Fruit fly (Drosophila melanogaster) whole organism, embryonic: ENCODE data around the gene CG18302.

Experiments used
- Antp ChIP-seq: fragments of 200-800 bp; sonication (Bioruptor generic); optimal IDR thresholded peaks from 3 replicates; lab custom pipeline; 2016; ENCODE audit warnings: missing biosample characterization, missing genetic modification characterization
- Atf3 ChIP-seq: fragments of 200-800 bp; sonication (Bioruptor generic); optimal IDR thresholded peaks from 3 replicates; lab custom pipeline; 2016; ENCODE audit warnings: missing biosample characterization, missing genetic modification characterization
- C15 ChIP-seq: fragments of 200-800 bp; sonication (Bioruptor generic); IDR thresholded peaks from 3 replicates; pipeline ENCODE4 v1.3.6; 2022; ENCODE audit warnings: missing biosample characterization, missing genetic modification characterization
- CG10274 ChIP-seq: fragments of 200-800 bp; sonication (Bioruptor generic); optimal IDR thresholded peaks from 3 replicates; lab custom pipeline; 2017; ENCODE audit warnings: missing biosample characterization, mild to moderate bottlenecking, missing genetic modification characterization
- CG12071 ChIP-seq: fragments of 200-800 bp; sonication (Bioruptor generic); optimal IDR thresholded peaks from 3 replicates; lab custom pipeline; 2018; ENCODE audit warnings: missing biosample characterization, mild to moderate bottlenecking, missing genetic modification characterization
- CG12744 ChIP-seq: fragments of 200-800 bp; sonication (Bioruptor generic); optimal IDR thresholded peaks from 2 replicates; lab custom pipeline; 2016; ENCODE audit warnings: missing biosample characterization, missing genetic modification characterization
- CG1603 ChIP-seq: fragments of 200-800 bp; sonication (Bioruptor generic); optimal IDR thresholded peaks from 2 replicates; lab custom pipeline; 2019; ENCODE audit warnings: missing biosample characterization, mild to moderate bottlenecking, missing genetic modification characterization, moderate library complexity
- CG17361 ChIP-seq: fragments of 200-800 bp; sonication (Bioruptor generic); IDR thresholded peaks from 3 replicates; pipeline ENCODE4 v1.3.6; 2022; ENCODE audit warnings: missing biosample characterization, missing genetic modification characterization
- CG2199 ChIP-seq: fragments of 200-800 bp; sonication (Bioruptor generic); IDR thresholded peaks from 3 replicates; pipeline ENCODE4 v1.3.6; 2022; ENCODE audit warnings: missing biosample characterization, missing genetic modification characterization
- CG2678 ChIP-seq: fragments of 200-800 bp; sonication (Bioruptor generic); optimal IDR thresholded peaks from 3 replicates; lab custom pipeline; 2019; ENCODE audit warnings: missing biosample characterization, mild to moderate bottlenecking, missing genetic modification characterization, moderate library complexity
- CG2712 ChIP-seq: fragments of 200-800 bp; optimal IDR thresholded peaks from 3 replicates; lab custom pipeline; 2019; ENCODE audit warnings: missing biosample characterization, mild to moderate bottlenecking, missing genetic modification characterization, moderate library complexity
- CG30431 ChIP-seq: fragments of 200-800 bp; sonication (Bioruptor generic); optimal IDR thresholded peaks from 2 replicates; lab custom pipeline; 2017; ENCODE audit warnings: missing biosample characterization, missing genetic modification characterization
- CG34376 ChIP-seq: fragments of 200-800 bp; sonication (Bioruptor generic); optimal IDR thresholded peaks from 2 replicates; lab custom pipeline; 2018; ENCODE audit warnings: missing biosample characterization, mild to moderate bottlenecking, missing genetic modification characterization
- CG4328 ChIP-seq: fragments of 200-800 bp; sonication (Bioruptor generic); optimal IDR thresholded peaks from 3 replicates; lab custom pipeline; 2017; ENCODE audit warnings: missing biosample characterization, missing genetic modification reagents, missing genetic modification characterization
- CG4424 ChIP-seq: fragments of 200-800 bp; sonication (Bioruptor generic); optimal IDR thresholded peaks from 3 replicates; lab custom pipeline; 2016; ENCODE audit warnings: missing biosample characterization, missing genetic modification characterization
- CG9817 ChIP-seq: fragments of 200-800 bp; sonication (Bioruptor generic); optimal IDR thresholded peaks from 2 replicates; lab custom pipeline; 2018; ENCODE audit warnings: missing biosample characterization, mild to moderate bottlenecking, missing genetic modification characterization, moderate library complexity
- Dip2 ChIP-seq: fragments of 200-800 bp; sonication (Bioruptor generic); IDR thresholded peaks from 2 replicates; pipeline ENCODE4 v1.3.6; 2022; ENCODE audit warnings: missing biosample characterization, missing genetic modification characterization
- Dll ChIP-seq: fragments of 200-800 bp; sonication (Bioruptor generic); IDR thresholded peaks from 4 replicates; pipeline ENCODE4 v1.3.6; 2022; ENCODE audit warnings: missing biosample characterization, missing genetic modification characterization; ENCODE audit not compliant: partially characterized antibody
- Fer2 ChIP-seq: fragments of 200-800 bp; sonication (Bioruptor generic); optimal IDR thresholded peaks from 2 replicates; lab custom pipeline; 2018; ENCODE audit warnings: missing biosample characterization, mild to moderate bottlenecking, missing genetic modification characterization, moderate library complexity
- GATAe ChIP-seq: fragments of 200-800 bp; sonication (Bioruptor generic); conservative IDR thresholded peaks from 2 replicates; pipeline ENCODE4 v1.3.6; 2022; ENCODE audit warnings: missing biosample characterization, missing genetic modification characterization
- HmgD ChIP-seq: fragments of 200-800 bp; sonication (Bioruptor generic); optimal IDR thresholded peaks from 3 replicates; lab custom pipeline; 2016; ENCODE audit warnings: missing biosample characterization, missing genetic modification characterization
- Hr51 ChIP-seq, 2 experiments: fragments of 200-800 bp; sonication (Bioruptor generic); optimal IDR thresholded peaks; 2 replicates in 1 of 2; 3 replicates in 1 of 2; lab custom pipeline; 2016 to 2018; ENCODE audit warnings: missing biosample characterization in 2 of 2, missing genetic modification characterization in 2 of 2, mild to moderate bottlenecking in 1 of 2, moderate library complexity in 1 of 2
- Pdp1 ChIP-seq, 2 experiments: fragments of 200-800 bp; sonication (Bioruptor generic); optimal IDR thresholded peaks; 3 replicates each; lab custom pipeline; 2016; ENCODE audit warnings: missing biosample characterization in 2 of 2, missing genetic modification characterization in 2 of 2, mild to moderate bottlenecking in 1 of 2, moderate library complexity in 1 of 2
- Xrp1 ChIP-seq: fragments of 200-800 bp; sonication (Bioruptor generic); IDR thresholded peaks from 2 replicates; pipeline ENCODE4 v1.3.6; 2022; ENCODE audit warnings: missing biosample characterization, missing genetic modification characterization
- abd-A ChIP-seq: fragments of 200-800 bp; sonication (Bioruptor generic); optimal IDR thresholded peaks from 3 replicates; lab custom pipeline; 2019; ENCODE audit warnings: missing biosample characterization, mild to moderate bottlenecking, missing genetic modification characterization, moderate library complexity
- ap ChIP-seq: fragments of 200-800 bp; sonication (Bioruptor generic); IDR thresholded peaks from 2 replicates; pipeline ENCODE4 v1.3.6; 2022; ENCODE audit warnings: missing biosample characterization, missing genetic modification characterization
- ase ChIP-seq: fragments of 200-800 bp; sonication (Bioruptor generic); IDR thresholded peaks from 3 replicates; pipeline ENCODE4 v1.3.6; 2022; ENCODE audit warnings: missing biosample characterization, missing genetic modification characterization
- bsh ChIP-seq, 2 experiments: fragments of 200-800 bp; sonication (Bioruptor generic); optimal IDR thresholded peaks; 2 replicates each; lab custom pipeline; 2017 to 2018; ENCODE audit warnings: mild to moderate bottlenecking in 2 of 2, missing biosample characterization in 2 of 2, missing genetic modification characterization in 2 of 2, moderate library complexity in 1 of 2
- chif ChIP-seq, 2 experiments: fragments of 200-800 bp; sonication (Bioruptor generic); optimal IDR thresholded peaks; 3 replicates each; lab custom pipeline; 2016; ENCODE audit warnings: missing biosample characterization in 2 of 2, missing genetic modification characterization in 2 of 2
- cwo ChIP-seq: fragments of 200-800 bp; sonication (Bioruptor generic); optimal IDR thresholded peaks from 3 replicates; lab custom pipeline; 2017; ENCODE audit warnings: missing biosample characterization, missing genetic modification characterization, mild to moderate bottlenecking, moderate library complexity, missing genetic modification reagents
- dpn ChIP-seq, 2 experiments: fragments of 200-800 bp; sonication (Bioruptor generic); optimal IDR thresholded peaks; 3 replicates each; lab custom pipeline; 2016; ENCODE audit warnings: missing biosample characterization in 2 of 2, missing genetic modification characterization in 2 of 2
- gce ChIP-seq: fragments of 200-800 bp; sonication (Bioruptor generic); IDR thresholded peaks from 3 replicates; pipeline ENCODE4 v1.3.6; 2022; ENCODE audit warnings: missing biosample characterization, missing genetic modification characterization
- grn ChIP-seq: fragments of 200-800 bp; sonication (Bioruptor generic); optimal IDR thresholded peaks from 3 replicates; lab custom pipeline; 2017; ENCODE audit warnings: missing biosample characterization, missing genetic modification characterization
- insv ChIP-seq, 2 experiments: fragments of 200-800 bp; sonication (Bioruptor generic); optimal IDR thresholded peaks; 3 replicates each; lab custom pipeline; 2016 to 2018; ENCODE audit warnings: missing biosample characterization in 2 of 2, missing genetic modification characterization in 2 of 2
- jigr1 ChIP-seq: fragments of 200-800 bp; sonication (Bioruptor generic); IDR thresholded peaks from 3 replicates; pipeline ENCODE4 v1.3.6; 2022; ENCODE audit warnings: missing biosample characterization, missing genetic modification characterization
- jumu ChIP-seq: fragments of 200-800 bp; sonication (Bioruptor generic); optimal IDR thresholded peaks from 3 replicates; lab custom pipeline; 2016; ENCODE audit warnings: missing biosample characterization, missing genetic modification characterization
- klu ChIP-seq: fragments of 200-800 bp; sonication (Bioruptor generic); IDR thresholded peaks from 2 replicates; pipeline ENCODE4 v1.3.6; 2022; ENCODE audit warnings: missing biosample characterization, missing genetic modification characterization
- luna ChIP-seq: fragments of 200-800 bp; sonication (Bioruptor generic); optimal IDR thresholded peaks from 2 replicates; lab custom pipeline; 2016; ENCODE audit warnings: missing biosample characterization, missing genetic modification characterization
- nmo ChIP-seq: fragments of 200-800 bp; sonication (Bioruptor generic); optimal IDR thresholded peaks from 2 replicates; lab custom pipeline; 2018; ENCODE audit warnings: missing biosample characterization, mild to moderate bottlenecking, missing genetic modification characterization, moderate library complexity
- odd ChIP-seq: fragments of 200-800 bp; sonication (Bioruptor generic); optimal IDR thresholded peaks from 2 replicates; lab custom pipeline; 2017; ENCODE audit warnings: missing biosample characterization, mild to moderate bottlenecking, missing genetic modification characterization
- otp ChIP-seq: fragments of 200-800 bp; sonication (Bioruptor generic); IDR thresholded peaks from 3 replicates; pipeline ENCODE4, ENCODE4 v1.3.6; 2022; ENCODE audit warnings: missing biosample characterization, missing genetic modification characterization
- pb ChIP-seq: fragments of 200-800 bp; sonication (Bioruptor generic); optimal IDR thresholded peaks from 3 replicates; lab custom pipeline; 2016; ENCODE audit warnings: missing biosample characterization, missing genetic modification characterization
- pnt ChIP-seq: fragments of 200-800 bp; sonication (Bioruptor generic); optimal IDR thresholded peaks from 3 replicates; lab custom pipeline; 2016; ENCODE audit warnings: missing biosample characterization, missing genetic modification characterization
- ranshi ChIP-seq: fragments of 200-800 bp; sonication (Bioruptor generic); IDR thresholded peaks from 2 replicates; pipeline ENCODE4 v1.3.6; 2022; ENCODE audit warnings: missing biosample characterization, missing genetic modification characterization
- sc ChIP-seq, 3 experiments: fragments of >200 bp in 2 of 3; fragments of 200-800 bp in 1 of 3; sonication (Bioruptor generic) in 1 of 3; optimal IDR thresholded peaks; 2 replicates in 2 of 3; 3 replicates in 1 of 3; lab custom pipeline; 2017; ENCODE audit warnings: mild to moderate bottlenecking in 1 of 3, missing biosample characterization in 1 of 3, missing genetic modification characterization in 1 of 3, missing genetic modification reagents in 1 of 3
- seq ChIP-seq: fragments of 200-800 bp; sonication (Bioruptor generic); IDR thresholded peaks from 2 replicates; pipeline ENCODE4 v1.3.6; 2022; ENCODE audit warnings: missing biosample characterization, missing genetic modification characterization
- tin ChIP-seq: fragments of 200-800 bp; sonication (Bioruptor generic); optimal IDR thresholded peaks from 3 replicates; lab custom pipeline; 2016; ENCODE audit warnings: missing biosample characterization, missing genetic modification characterization
- unpg ChIP-seq: fragments of 200-800 bp; sonication (Bioruptor generic); optimal IDR thresholded peaks from 3 replicates; lab custom pipeline; 2018; ENCODE audit warnings: missing biosample characterization, mild to moderate bottlenecking, missing genetic modification characterization, moderate library complexity
- vvl ChIP-seq: fragments of 200-800 bp; sonication (Bioruptor generic); IDR thresholded peaks from 2 replicates; pipeline ENCODE4 v1.3.6; 2022; ENCODE audit warnings: missing biosample characterization, missing genetic modification characterization
- zf30C ChIP-seq: fragments of 200-800 bp; sonication (Bioruptor generic); optimal IDR thresholded peaks from 3 replicates; lab custom pipeline; 2018; ENCODE audit warnings: missing biosample characterization, mild to moderate bottlenecking, missing genetic modification characterization

The CG18302 gene

DNA sequence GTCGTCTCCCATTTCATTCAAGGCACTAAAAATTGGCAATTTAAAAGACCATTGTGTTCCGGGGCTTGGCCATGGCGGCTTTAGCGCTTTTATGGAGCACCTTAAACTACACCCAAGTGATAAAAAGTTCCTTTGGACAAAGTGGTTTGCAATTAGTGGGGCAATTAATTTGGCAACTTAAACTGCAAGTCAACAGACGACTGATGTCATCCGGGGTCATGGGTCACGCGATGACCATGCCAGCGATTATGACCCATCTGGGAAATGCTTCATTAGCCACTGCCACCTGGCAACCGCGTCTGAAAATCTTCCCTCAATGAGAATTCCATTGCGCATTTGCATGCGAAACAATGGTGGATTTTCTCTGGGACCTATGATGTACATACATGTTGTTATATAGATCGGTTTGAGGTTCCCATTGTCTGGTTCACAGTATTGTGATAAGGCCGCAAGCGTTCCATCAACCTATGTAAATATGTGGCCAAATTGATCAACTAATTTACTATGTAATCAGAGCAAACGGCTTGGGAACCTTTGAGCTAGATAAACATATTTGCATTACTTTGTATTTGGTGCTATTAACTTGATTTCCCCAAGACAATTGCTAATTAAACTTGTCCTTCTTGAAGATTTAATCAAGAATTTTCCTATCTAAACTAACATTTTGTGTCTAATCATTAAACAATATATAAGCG is 36.9 kb upstream of the CG18302 start (continued):
- TF ChIP-seq otp (GFP tag; lab: Robert Waterston, UW) (no peak), ranshi (GFP tag; lab: Robert Waterston, UW) (no peak), CG2678 (peak; percentile 10), Atf3 (GFP tag; lab: Kevin White, UChicago) (no peak), pb (no peak), grn (GFP tag; lab: Kevin White, UChicago) (no peak), Dll (GFP tag; lab: Robert Waterston, UW) (no peak), seq (GFP tag; lab: Robert Waterston, UW) (no peak), Xrp1 (GFP tag; lab: Robert Waterston, UW) (peak; percentile 62), insv (GFP tag; optimal IDR thresholded peaks at IDR 0.05; lab: Kevin White, UChicago) (no peak), CG1603 (peak; percentile 63), odd (GFP tag; lab: Kevin White, UChicago) (no peak), CG30431 (no peak), C15 (GFP tag; lab: Robert Waterston, UW) (no peak), GATAe (no peak), CG34376 (GFP tag; lab: Kevin White, UChicago) (no peak), CG12071 (GFP tag; lab: Kevin White, UChicago) (peak; percentile 12), jigr1 (GFP tag; lab: Robert Waterston, UW) (no peak), CG12744 (GFP tag; lab: Kevin White, UChicago) (no peak), ap (GFP tag; lab: Robert Waterston, UW) (no peak), Fer2 (tag; lab: Kevin White, UChicago) (no peak), Dip2 (no peak), ase (GFP tag; lab: Robert Waterston, UW) (no peak), Pdp1 (GFP tag; optimal IDR thresholded peaks at IDR 0.05; lab: Kevin White, UChicago) (peak in 1 of 2 experiments; percentile 18), CG2712 (tag; lab: Kevin White, UChicago) (peak; percentile 6), luna (GFP tag; lab: Kevin White, UChicago) (no peak), cwo (GFP tag; lab: Kevin White, UChicago) (no peak), vvl (no peak), Antp (GFP tag; lab: Kevin White, UChicago) (no peak), bsh (GFP tag; optimal IDR thresholded peaks at IDR 0.05; lab: Kevin White, UChicago) (peak in 1 of 2 experiments; percentile 63), sc (optimal IDR thresholded peaks at IDR 0.05; lab: Kevin White, UChicago) (no peak), sc (GFP tag; optimal IDR thresholded peaks at IDR 0.05; lab: Kevin White, UChicago) (peak; percentile 32), nmo (GFP tag; lab: Kevin White, UChicago) (no peak), dpn (GFP tag; optimal IDR thresholded peaks at IDR 0.05; lab: Kevin White, UChicago) (no peak), klu (GFP tag; lab: Robert Waterston, UW) (no peak), chif (GFP tag; optimal IDR thresholded peaks at IDR 0.05; lab: Kevin White, UChicago) (no peak), CG4328 (GFP tag; lab: Kevin White, UChicago) (no peak), pnt (GFP tag; lab: Kevin White, UChicago) (no peak), zf30C (GFP tag; lab: Kevin White, UChicago) (no peak), CG2199 (GFP tag; lab: Robert Waterston, UW) (no peak), unpg (GFP tag; lab: Kevin White, UChicago) (no peak), CG9817 (tag; lab: Kevin White, UChicago) (no peak), Hr51 (GFP tag; optimal IDR thresholded peaks at IDR 0.05; lab: Kevin White, UChicago) (no peak), jumu (GFP tag; lab: Kevin White, UChicago) (no peak), CG17361 (no peak), gce (no peak), abd-A (tag; lab: Kevin White, UChicago) (no peak), HmgD (no peak), CG4424 (GFP tag; lab: Kevin White, UChicago) (no peak), tin (GFP tag; lab: Kevin White, UChicago) (no peak), CG10274 (no peak)
